Fruit fly (Drosophila melanogaster) whole organism, embryonic: Measurements from ENCODE around the gene CG43055.

Source experiments
- Ada2b ChIP-seq: fragments of 200-800 bp; sonication (Bioruptor generic); IDR thresholded peaks from 2 replicates; pipeline ENCODE4 v1.3.6; 2022; ENCODE audit warnings: missing biosample characterization, missing genetic modification characterization
- Adf1 ChIP-seq: fragments of 200-800 bp; sonication (Bioruptor generic); IDR thresholded peaks from 2 replicates; pipeline ENCODE4 v1.3.6; 2022; ENCODE audit warnings: missing biosample characterization, missing genetic modification characterization
- B-H2 ChIP-seq: fragments of 200-800 bp; sonication (Bioruptor generic); optimal IDR thresholded peaks from 2 replicates; lab custom pipeline; 2018; ENCODE audit warnings: missing biosample characterization, mild to moderate bottlenecking, missing genetic modification characterization
- Blimp-1 ChIP-seq: fragments of 200-800 bp; sonication (Bioruptor generic); optimal IDR thresholded peaks from 3 replicates; lab custom pipeline; 2018; ENCODE audit warnings: missing biosample characterization, missing genetic modification characterization, mild to moderate bottlenecking, moderate library complexity, missing genetic modification reagents
- CG12236 ChIP-seq: fragments of 200-800 bp; sonication (Bioruptor generic); optimal IDR thresholded peaks from 2 replicates; lab custom pipeline; 2016; ENCODE audit warnings: missing biosample characterization, missing genetic modification characterization
- CG1233 ChIP-seq: fragments of 200-800 bp; sonication (Bioruptor generic); optimal IDR thresholded peaks from 4 replicates; lab custom pipeline; 2018; ENCODE audit warnings: missing biosample characterization, mild to moderate bottlenecking, missing genetic modification characterization
- CG12744 ChIP-seq: fragments of 200-800 bp; sonication (Bioruptor generic); optimal IDR thresholded peaks from 2 replicates; lab custom pipeline; 2016; ENCODE audit warnings: missing biosample characterization, missing genetic modification characterization
- CG16813 ChIP-seq: fragments of 200-800 bp; sonication (Bioruptor generic); IDR thresholded peaks from 3 replicates; pipeline ENCODE4 v1.3.6; 2022; ENCODE audit warnings: missing biosample characterization, missing genetic modification characterization; ENCODE audit not compliant: partially characterized antibody
- CG17328 ChIP-seq: fragments of 200-800 bp; sonication (Bioruptor generic); IDR thresholded peaks from 2 replicates; pipeline ENCODE4 v1.3.6; 2022; ENCODE audit warnings: missing biosample characterization, missing genetic modification characterization
- CG17361 ChIP-seq: fragments of 200-800 bp; sonication (Bioruptor generic); IDR thresholded peaks from 3 replicates; pipeline ENCODE4 v1.3.6; 2022; ENCODE audit warnings: missing biosample characterization, missing genetic modification characterization
- CG17385 ChIP-seq: fragments of 200-800 bp; sonication (Bioruptor generic); optimal IDR thresholded peaks from 3 replicates; lab custom pipeline; 2018; ENCODE audit warnings: missing biosample characterization, mild to moderate bottlenecking, missing genetic modification characterization
- CG32767 ChIP-seq: fragments of 200-800 bp; sonication (Bioruptor generic); IDR thresholded peaks from 2 replicates; pipeline ENCODE4 v1.3.6; 2022; ENCODE audit warnings: missing biosample characterization, missing genetic modification characterization
- CG4730 ChIP-seq: fragments of 200-800 bp; sonication (Bioruptor generic); IDR thresholded peaks from 2 replicates; pipeline ENCODE4 v1.3.6; 2022; ENCODE audit warnings: missing biosample characterization, missing genetic modification characterization
- CG6654 ChIP-seq: fragments of 200-800 bp; sonication (Bioruptor generic); optimal IDR thresholded peaks from 2 replicates; lab custom pipeline; 2017; ENCODE audit warnings: missing biosample characterization, mild to moderate bottlenecking, missing genetic modification characterization
- CG6765 ChIP-seq: fragments of 200-800 bp; sonication (Bioruptor generic); optimal IDR thresholded peaks from 3 replicates; lab custom pipeline; 2017; ENCODE audit warnings: missing biosample characterization, mild to moderate bottlenecking, missing genetic modification characterization
- CG8765 ChIP-seq: fragments of 200-800 bp; sonication (Bioruptor generic); IDR thresholded peaks from 2 replicates; pipeline ENCODE4 v1.3.6; 2022; ENCODE audit warnings: missing biosample characterization, missing genetic modification characterization
- Dip2 ChIP-seq: fragments of 200-800 bp; sonication (Bioruptor generic); IDR thresholded peaks from 2 replicates; pipeline ENCODE4 v1.3.6; 2022; ENCODE audit warnings: missing biosample characterization, missing genetic modification characterization
- Dip3 ChIP-seq: fragments of 200-800 bp; sonication (Bioruptor generic); optimal IDR thresholded peaks from 3 replicates; lab custom pipeline; 2016; ENCODE audit warnings: missing biosample characterization, missing genetic modification characterization
- Ets97D ChIP-seq: fragments of 200-800 bp; sonication (Bioruptor generic); optimal IDR thresholded peaks from 3 replicates; lab custom pipeline; 2016; ENCODE audit warnings: missing biosample characterization, missing genetic modification characterization
- Fer2 ChIP-seq: fragments of 200-800 bp; sonication (Bioruptor generic); optimal IDR thresholded peaks from 2 replicates; lab custom pipeline; 2018; ENCODE audit warnings: missing biosample characterization, mild to moderate bottlenecking, missing genetic modification characterization, moderate library complexity
- HLH54F ChIP-seq: fragments of 200-800 bp; sonication (Bioruptor generic); optimal IDR thresholded peaks from 3 replicates; lab custom pipeline; 2016; ENCODE audit warnings: missing biosample characterization, missing genetic modification characterization
- Mrtf ChIP-seq: fragments of 200-800 bp; sonication (Bioruptor generic); IDR thresholded peaks from 3 replicates; pipeline ENCODE4 v1.3.6; 2022; ENCODE audit warnings: missing biosample characterization, missing genetic modification characterization
- Myb ChIP-seq: fragments of 200-800 bp; sonication (Bioruptor generic); optimal IDR thresholded peaks from 2 replicates; lab custom pipeline; 2016; ENCODE audit warnings: missing biosample characterization, missing genetic modification characterization
- Nf-YA ChIP-seq: fragments of 200-800 bp; sonication (Bioruptor generic); IDR thresholded peaks from 2 replicates; pipeline ENCODE4 v1.3.6; 2022; ENCODE audit warnings: missing biosample characterization, missing genetic modification characterization
- Spps ChIP-seq: fragments of 200-800 bp; sonication (Bioruptor generic); optimal IDR thresholded peaks from 2 replicates; lab custom pipeline; 2018; ENCODE audit warnings: missing biosample characterization, mild to moderate bottlenecking, missing genetic modification characterization
- Usf ChIP-seq: fragments of 200-800 bp; sonication (Bioruptor generic); optimal IDR thresholded peaks from 2 replicates; lab custom pipeline; 2017; ENCODE audit warnings: missing genotype, missing biosample characterization, missing genetic modification characterization
- al ChIP-seq: fragments of 200-800 bp; sonication (Bioruptor generic); IDR thresholded peaks from 2 replicates; pipeline ENCODE4 v1.3.6; 2022; ENCODE audit warnings: missing biosample characterization, missing genetic modification characterization
- ase ChIP-seq: fragments of 200-800 bp; sonication (Bioruptor generic); IDR thresholded peaks from 3 replicates; pipeline ENCODE4 v1.3.6; 2022; ENCODE audit warnings: missing biosample characterization, missing genetic modification characterization
- az2 ChIP-seq: fragments of 200-800 bp; sonication (Bioruptor generic); optimal IDR thresholded peaks from 3 replicates; lab custom pipeline; 2016; ENCODE audit warnings: missing biosample characterization, missing genetic modification characterization
- bigmax ChIP-seq: fragments of 200-800 bp; sonication (Bioruptor generic); optimal IDR thresholded peaks from 2 replicates; lab custom pipeline; 2018; ENCODE audit warnings: missing biosample characterization, mild to moderate bottlenecking, missing genetic modification characterization
- br ChIP-seq: fragments of >200 bp; optimal IDR thresholded peaks from 2 replicates; lab custom pipeline; 2017
- cad ChIP-seq: fragments of >200 bp; optimal IDR thresholded peaks from 2 replicates; lab custom pipeline; 2017; ENCODE audit warnings: missing biosample characterization, missing genetic modification characterization
- disco-r ChIP-seq: fragments of 200-800 bp; sonication (Bioruptor generic); optimal IDR thresholded peaks from 2 replicates; lab custom pipeline; 2016; ENCODE audit warnings: missing biosample characterization, missing genetic modification characterization
- dmrt11E ChIP-seq: fragments of 200-800 bp; sonication (Bioruptor generic); optimal IDR thresholded peaks from 3 replicates; lab custom pipeline; 2018; ENCODE audit warnings: missing biosample characterization, mild to moderate bottlenecking, missing genetic modification characterization, moderate library complexity
- fd3F ChIP-seq: fragments of 200-800 bp; sonication (Bioruptor generic); optimal IDR thresholded peaks from 2 replicates; lab custom pipeline; 2018; ENCODE audit warnings: missing biosample characterization, mild to moderate bottlenecking, missing genetic modification characterization, moderate library complexity
- hkb ChIP-seq, 2 experiments: fragments of 200-800 bp in 1 of 2; fragments of >200 bp in 1 of 2; sonication (Bioruptor generic) in 1 of 2; IDR thresholded peaks in 1 of 2; optimal IDR thresholded peaks in 1 of 2; 2 replicates each; pipeline versions ENCODE4 v1.3.6 to Lab custom; 2017 to 2022; ENCODE audit warnings: missing biosample characterization in 1 of 2, missing genetic modification characterization in 1 of 2
- insv ChIP-seq, 2 experiments: fragments of 200-800 bp; sonication (Bioruptor generic); optimal IDR thresholded peaks; 3 replicates each; lab custom pipeline; 2016 to 2018; ENCODE audit warnings: missing biosample characterization in 2 of 2, missing genetic modification characterization in 2 of 2
- jing ChIP-seq: fragments of 200-800 bp; sonication (Bioruptor generic); optimal IDR thresholded peaks from 2 replicates; lab custom pipeline; 2018; ENCODE audit warnings: missing biosample characterization, mild to moderate bottlenecking, missing genetic modification characterization
- knrl ChIP-seq: fragments of 200-800 bp; sonication (Bioruptor generic); IDR thresholded peaks from 3 replicates; pipeline ENCODE4 v1.3.6; 2022; ENCODE audit warnings: missing biosample characterization, missing genetic modification characterization; ENCODE audit not compliant: partially characterized antibody
- nerfin-1 ChIP-seq: fragments of 200-800 bp; sonication (Bioruptor generic); optimal IDR thresholded peaks from 3 replicates; lab custom pipeline; 2019; ENCODE audit warnings: missing biosample characterization, mild to moderate bottlenecking, missing genetic modification characterization, moderate library complexity
- nmo ChIP-seq: fragments of 200-800 bp; sonication (Bioruptor generic); optimal IDR thresholded peaks from 2 replicates; lab custom pipeline; 2018; ENCODE audit warnings: missing biosample characterization, mild to moderate bottlenecking, missing genetic modification characterization, moderate library complexity
- peb ChIP-seq: fragments of 200-800 bp; sonication (Bioruptor generic); IDR thresholded peaks from 2 replicates; pipeline ENCODE4 v1.3.6; 2022; ENCODE audit warnings: missing biosample characterization, missing genetic modification characterization
- pfk ChIP-seq: fragments of 200-800 bp; sonication (Bioruptor generic); optimal IDR thresholded peaks from 2 replicates; lab custom pipeline; 2018; ENCODE audit warnings: missing biosample characterization, mild to moderate bottlenecking, missing genetic modification characterization, moderate library complexity
- pnt ChIP-seq: fragments of 200-800 bp; sonication (Bioruptor generic); optimal IDR thresholded peaks from 3 replicates; lab custom pipeline; 2016; ENCODE audit warnings: missing biosample characterization, missing genetic modification characterization
- prd ChIP-seq, 3 experiments: fragments of >200 bp in 2 of 3; fragments of 200-800 bp in 1 of 3; sonication (Bioruptor generic) in 1 of 3; optimal IDR thresholded peaks in 2 of 3; IDR thresholded peaks in 1 of 3; 2 replicates in 2 of 3; 3 replicates in 1 of 3; pipeline versions ENCODE4 v1.3.6 to Lab custom; 2017 to 2022; ENCODE audit warnings: missing biosample characterization in 1 of 3, missing genetic modification characterization in 1 of 3
- sima ChIP-seq: fragments of 200-800 bp; sonication (Bioruptor generic); optimal IDR thresholded peaks from 2 replicates; lab custom pipeline; 2016; ENCODE audit warnings: missing biosample characterization, missing genetic modification characterization
- slp2 ChIP-seq: fragments of 200-800 bp; sonication (Bioruptor generic); optimal IDR thresholded peaks from 2 replicates; lab custom pipeline; 2016; ENCODE audit warnings: missing biosample characterization, missing genetic modification characterization
- sob ChIP-seq: fragments of 200-800 bp; sonication (Bioruptor generic); IDR thresholded peaks from 2 replicates; pipeline ENCODE4 v1.3.6; 2022; ENCODE audit warnings: missing biosample characterization, missing genetic modification characterization
- tll ChIP-seq, 2 experiments: fragments of 200-800 bp in 1 of 2; fragments of >200 bp in 1 of 2; sonication (Bioruptor generic) in 1 of 2; optimal IDR thresholded peaks; 2 replicates each; lab custom pipeline; 2017 to 2019; ENCODE audit warnings: missing biosample characterization in 2 of 2, missing genetic modification characterization in 2 of 2, mild to moderate bottlenecking in 1 of 2, moderate library complexity in 1 of 2
- vnd ChIP-seq: fragments of 200-800 bp; sonication (Bioruptor generic); IDR thresholded peaks from 3 replicates; pipeline ENCODE4 v1.3.6; 2022; ENCODE audit warnings: missing biosample characterization, missing genetic modification characterization; ENCODE audit not compliant: partially characterized antibody

Gene CG43055

DNA sequence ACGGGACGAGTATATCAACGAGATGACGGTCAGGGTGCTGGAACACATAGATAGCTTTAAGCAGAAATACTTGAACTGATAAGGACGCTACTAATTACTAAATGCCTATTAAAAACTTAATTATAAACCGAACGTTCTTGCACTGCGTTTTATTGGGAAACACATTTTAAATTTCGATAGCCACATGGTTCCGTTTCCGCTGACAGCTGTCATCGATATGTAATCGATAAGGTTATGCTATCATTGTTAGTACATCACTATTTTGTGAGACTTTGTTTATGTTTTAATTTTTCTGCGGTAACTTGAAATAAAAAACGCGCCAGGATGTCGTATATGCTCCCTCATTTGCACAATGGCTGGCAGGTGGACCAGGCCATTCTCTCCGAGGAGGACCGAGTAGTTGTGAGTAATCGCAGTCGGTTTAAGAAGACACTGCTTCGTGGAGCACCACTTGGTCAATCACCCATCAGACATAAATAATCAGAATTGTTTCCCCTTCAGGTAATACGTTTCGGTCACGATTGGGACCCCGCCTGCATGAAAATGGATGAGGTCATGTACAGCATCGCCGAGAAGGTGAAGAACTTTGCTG lies 7.8 kb upstream of the CG43055 start, which contains the start of gene Dim1 (continued):
- TF ChIP-seq insv (GFP tag; optimal IDR thresholded peaks at IDR 0.05; lab: Kevin White, UChicago) (no peak), sob (GFP tag; lab: Robert Waterston, UW) (no peak; the same call in 1 of the 2 replicates), CG6654 (GFP tag; lab: Kevin White, UChicago) (no peak), knrl (peak; percentile 61), az2 (GFP tag; lab: Kevin White, UChicago) (no peak), Ada2b (GFP tag; lab: Robert Waterston, UW) (no peak), pnt (GFP tag; lab: Kevin White, UChicago) (no peak), disco-r (GFP tag; lab: Kevin White, UChicago) (no peak), CG1233 (GFP tag; lab: Kevin White, UChicago) (peak; percentile 16), peb (GFP tag; lab: Robert Waterston, UW) (no peak), ase (GFP tag; lab: Robert Waterston, UW) (no peak), CG6765 (GFP tag; lab: Kevin White, UChicago) (peak; percentile 37), tll (GFP tag; optimal IDR thresholded peaks at IDR 0.05; lab: Kevin White, UChicago) (no peak), Nf-YA (no peak), CG17385 (GFP tag; lab: Kevin White, UChicago) (no peak), al (no peak), Dip2 (GFP tag; lab: Robert Waterston, UW) (no peak), br (lab: Kevin White, UChicago) (no peak), Mrtf (GFP tag; lab: Robert Waterston, UW) (no peak), CG32767 (GFP tag; lab: Robert Waterston, UW) (no peak), jing (no peak), Blimp-1 (no peak), CG16813 (GFP tag; lab: Robert Waterston, UW) (peak; percentile 74), bigmax (no peak), CG8765 (GFP tag; lab: Robert Waterston, UW) (no peak), CG17328 (GFP tag; lab: Robert Waterston, UW) (0 out of 2 replicates have a peak, but pooled peaks have one; percentile 31), CG4730 (GFP tag; lab: Robert Waterston, UW) (no peak), Spps (tag; lab: Kevin White, UChicago) (no peak), Myb (GFP tag; lab: Kevin White, UChicago) (peak; percentile 81), CG12236 (GFP tag; lab: Kevin White, UChicago) (no peak), prd (optimal IDR thresholded peaks at IDR 0.05; lab: Kevin White, UChicago) (no peak), prd (GFP tag; IDR thresholded peaks at IDR 0.05; lab: Robert Waterston, UW) (no peak), HLH54F (GFP tag; lab: Kevin White, UChicago) (no peak), nerfin-1 (tag; lab: Kevin White, UChicago) (no peak), CG17361 (GFP tag; lab: Robert Waterston, UW) (no peak), Dip3 (no peak), Usf (GFP tag; lab: Kevin White, UChicago) (no peak), vnd (GFP tag; lab: Robert Waterston, UW) (peak; percentile 68), cad (GFP tag; lab: Kevin White, UChicago) (no peak), Ets97D (GFP tag; lab: Kevin White, UChicago) (peak; percentile 97), slp2 (GFP tag; lab: Kevin White, UChicago) (no peak), Adf1 (GFP tag; lab: Robert Waterston, UW) (no peak), B-H2 (GFP tag; lab: Kevin White, UChicago) (no peak), sima (GFP tag; lab: Kevin White, UChicago) (no peak), dmrt11E (tag; lab: Kevin White, UChicago) (no peak), fd3F (GFP tag; lab: Kevin White, UChicago) (no peak), pfk (GFP tag; lab: Kevin White, UChicago) (no peak), nmo (GFP tag; lab: Kevin White, UChicago) (peak; percentile 41), Fer2 (tag; lab: Kevin White, UChicago) (no peak), CG12744 (GFP tag; lab: Kevin White, UChicago) (no peak), hkb (optimal IDR thresholded peaks at IDR 0.05; lab: Kevin White, UChicago) (no peak), hkb (GFP tag; IDR thresholded peaks at IDR 0.05; lab: Robert Waterston, UW) (peak; percentile 50)
